Fruit fly (Drosophila melanogaster): ENCODE data around the gene Adk2.

Adk2 gene

dm6 chr3L:13068293-13068692, 45.8 kb upstream of the Adk2 start:
- TF ChIP-seq CG12659 (GFP tag; optimal IDR thresholded peaks at IDR 0.05), result no peak
- no peak for TF ChIP-seq CG31388 (GFP tag; optimal IDR thresholded peaks at IDR 0.05)
- TF ChIP-seq sug (tag; optimal IDR thresholded peaks at IDR 0.05), result no peak
- TF ChIP-seq Oli (tag; optimal IDR thresholded peaks at IDR 0.05), result peak; percentile 21
- no peak for TF ChIP-seq CG17385 (GFP tag; optimal IDR thresholded peaks at IDR 0.05)
- TF ChIP-seq CG13775 (GFP tag; optimal IDR thresholded peaks at IDR 0.05), result peak; percentile 46
- TF ChIP-seq tna (GFP tag; IDR thresholded peaks at IDR 0.05; ENCODE audit: partially characterized antibody), result no peak
- TF ChIP-seq CG8388 (GFP tag; optimal IDR thresholded peaks at IDR 0.05), result peak; percentile 64
- peak; percentile 35; the same call in 1 of the 3 replicates for TF ChIP-seq CG17361 (GFP tag; IDR thresholded peaks at IDR 0.05)
- no peak for TF ChIP-seq Fer2 (tag; optimal IDR thresholded peaks at IDR 0.05)
- no peak for TF ChIP-seq BEAF-32 (GFP tag; optimal IDR thresholded peaks at IDR 0.05)
- peak; percentile 19 for TF ChIP-seq Spps (tag; optimal IDR thresholded peaks at IDR 0.05)
- TF ChIP-seq Hr51 (GFP tag; optimal IDR thresholded peaks at IDR 0.05), result peak in 1 of 2 experiments; percentile 7
- TF ChIP-seq eve (GFP tag; optimal IDR thresholded peaks at IDR 0.05), result no peak
- no peak for TF ChIP-seq prd (optimal IDR thresholded peaks at IDR 0.05)
- peak; percentile 38; the same call in 1 of the 3 replicates for TF ChIP-seq prd (GFP tag; IDR thresholded peaks at IDR 0.05)
- TF ChIP-seq CG3163 (GFP tag; optimal IDR thresholded peaks at IDR 0.05), result no peak
- TF ChIP-seq CG8924 (tag; optimal IDR thresholded peaks at IDR 0.05), result peak; percentile 31
- no peak for TF ChIP-seq mam (GFP tag; optimal IDR thresholded peaks at IDR 0.05)
- peak; percentile 19 for TF ChIP-seq Lhr (GFP tag; optimal IDR thresholded peaks at IDR 0.05)
- no peak for TF ChIP-seq sc (optimal IDR thresholded peaks at IDR 0.05)
- peak; percentile 3 for TF ChIP-seq sc (GFP tag; optimal IDR thresholded peaks at IDR 0.05)
- no peak for TF ChIP-seq bab2 (GFP tag; optimal IDR thresholded peaks at IDR 0.05)
- TF ChIP-seq CG18262 (tag; optimal IDR thresholded peaks at IDR 0.05), result peak; percentile 72
- no peak for TF ChIP-seq CG30020 (tag; optimal IDR thresholded peaks at IDR 0.05)
- no peak for TF ChIP-seq CG12769 (tag; optimal IDR thresholded peaks at IDR 0.05)
- peak; percentile 72 for TF ChIP-seq gem (tag; optimal IDR thresholded peaks at IDR 0.05)
- TF ChIP-seq CG9609 (GFP tag; optimal IDR thresholded peaks at IDR 0.05), result no peak
- TF ChIP-seq Xrp1 (GFP tag; IDR thresholded peaks at IDR 0.05), result peak; percentile 39; the same call in 1 of the 2 replicates
- TF ChIP-seq jing (GFP tag; optimal IDR thresholded peaks at IDR 0.05), result no peak
- peak; percentile 14 for TF ChIP-seq CG15601 (tag; optimal IDR thresholded peaks at IDR 0.05)
- TF ChIP-seq CG5953 (GFP tag; IDR thresholded peaks at IDR 0.05), result no peak
- TF ChIP-seq Hey (tag; optimal IDR thresholded peaks at IDR 0.05), result no peak
- peak; percentile 26 for TF ChIP-seq Chrac-16 (GFP tag; optimal IDR thresholded peaks at IDR 0.05)
- TF ChIP-seq CG8944 (GFP tag; optimal IDR thresholded peaks at IDR 0.05), result no peak
- TF ChIP-seq oc (tag; optimal IDR thresholded peaks at IDR 0.05), result no peak
- peak; percentile 25 for TF ChIP-seq CG1233 (GFP tag; optimal IDR thresholded peaks at IDR 0.05)
- peak; percentile 3 for TF ChIP-seq tin (GFP tag; optimal IDR thresholded peaks at IDR 0.05)
- TF ChIP-seq CG14050 (GFP tag; IDR thresholded peaks at IDR 0.05), result no peak
- TF ChIP-seq otp (GFP tag; IDR thresholded peaks at IDR 0.05), result 0 out of 3 replicates have a peak, but pooled peaks have one; percentile 5
- peak; percentile 43 for TF ChIP-seq Blimp-1 (GFP tag; optimal IDR thresholded peaks at IDR 0.05)
- TF ChIP-seq CoRest (tag; optimal IDR thresholded peaks at IDR 0.05), result peak; percentile 26
- peak; percentile 18 for TF ChIP-seq fd102C (GFP tag; optimal IDR thresholded peaks at IDR 0.05)
- TF ChIP-seq pb (GFP tag; optimal IDR thresholded peaks at IDR 0.05), result no peak
- TF ChIP-seq kah (GFP tag; optimal IDR thresholded peaks at IDR 0.05), result no peak
- peak; percentile 33 for TF ChIP-seq ac (GFP tag; optimal IDR thresholded peaks at IDR 0.05)
- no peak for TF ChIP-seq tup (GFP tag; optimal IDR thresholded peaks at IDR 0.05)
- no peak for TF ChIP-seq en (GFP tag; optimal IDR thresholded peaks at IDR 0.05)
- TF ChIP-seq Med (GFP tag), result peak; percentile 45
- no peak for TF ChIP-seq Nf-YA (GFP tag; IDR thresholded peaks at IDR 0.05)
- TF ChIP-seq usp (GFP tag; optimal IDR thresholded peaks at IDR 0.05), result no peak
